Worm (Caenorhabditis elegans) whole organism, L3 larva: Measurements from ENCODE around the gene K11H12.8.

Experiments used
- R02D3.7 ChIP-seq: fragments of 150-350 bp; optimal IDR thresholded peaks from 2 replicates; lab custom pipeline; 2014; ENCODE audit warnings: missing biosample characterization, missing genetic modification characterization
- ZK546.5 ChIP-seq: sonication (generic microtip); optimal IDR thresholded peaks from 2 replicates; lab custom pipeline; 2017; ENCODE audit warnings: missing biosample characterization, missing genetic modification characterization
- aly-2 ChIP-seq: fragments of 150-350 bp; optimal IDR thresholded peaks from 2 replicates; lab custom pipeline; 2014; ENCODE audit warnings: missing biosample characterization, missing genetic modification characterization
- ama-1 ChIP-seq: fragments of 150-350 bp; optimal IDR thresholded peaks from 2 replicates; lab custom pipeline; 2018
- ceh-16 ChIP-seq: sonication (generic microtip); optimal IDR thresholded peaks from 2 replicates; lab custom pipeline; 2017; ENCODE audit warnings: missing biosample characterization, missing genetic modification characterization
- ceh-28 ChIP-seq: fragments of 150-350 bp; optimal IDR thresholded peaks from 2 replicates; lab custom pipeline; 2014; ENCODE audit warnings: missing biosample characterization, missing genetic modification reagents, missing genetic modification characterization
- ceh-82 ChIP-seq: fragments of 150-350 bp; optimal IDR thresholded peaks from 2 replicates; lab custom pipeline; 2014; ENCODE audit warnings: missing biosample characterization, missing genetic modification characterization
- ceh-9 ChIP-seq: sonication (generic microtip); optimal IDR thresholded peaks from 2 replicates; lab custom pipeline; 2018; ENCODE audit warnings: missing biosample characterization, missing genetic modification characterization
- daf-12 ChIP-seq: fragments of 150-350 bp; optimal IDR thresholded peaks from 2 replicates; lab custom pipeline; 2014; ENCODE audit warnings: missing biosample characterization, missing genetic modification reagents, missing genetic modification characterization
- egl-27 ChIP-seq: sonication (generic microtip); optimal IDR thresholded peaks from 4 replicates; lab custom pipeline; 2017; ENCODE audit warnings: missing biosample characterization, missing genetic modification reagents, missing genetic modification characterization
- egl-5 ChIP-seq: fragments of 150-350 bp; optimal IDR thresholded peaks from 2 replicates; lab custom pipeline; 2017; ENCODE audit warnings: missing biosample characterization, missing genetic modification reagents, missing genetic modification characterization, inconsistent platforms
- elt-1 ChIP-seq: fragments of 150-350 bp; optimal IDR thresholded peaks from 2 replicates; lab custom pipeline; 2014; ENCODE audit warnings: missing biosample characterization, missing genetic modification characterization
- elt-2 ChIP-seq: sonication (generic microtip); optimal IDR thresholded peaks from 2 replicates; lab custom pipeline; 2016; ENCODE audit warnings: missing genetic modification reagents, mild to moderate bottlenecking, missing genetic modification characterization, missing compliant biosample characterization
- elt-3 ChIP-seq, 3 experiments: fragments of 150-350 bp in 1 of 3; sonication (generic microtip) in 2 of 3; optimal IDR thresholded peaks; 2 replicates in 2 of 3; 4 replicates in 1 of 3; lab custom pipeline; 2014 to 2017; ENCODE audit warnings: missing biosample characterization in 3 of 3, missing genetic modification characterization in 3 of 3
- eor-1 ChIP-seq, 2 experiments: fragments of 150-350 bp; optimal IDR thresholded peaks; 2 replicates each; lab custom pipeline; 2014 to 2018; ENCODE audit warnings: missing biosample characterization in 2 of 2, missing genetic modification characterization in 2 of 2
- fkh-10 ChIP-seq: sonication (generic microtip); optimal IDR thresholded peaks from 2 replicates; lab custom pipeline; 2017; ENCODE audit warnings: missing biosample characterization, missing genetic modification reagents, missing genetic modification characterization
- fkh-2 ChIP-seq: fragments of 150-350 bp; optimal IDR thresholded peaks from 2 replicates; lab custom pipeline; 2014; ENCODE audit warnings: missing biosample characterization, missing genetic modification reagents, missing genetic modification characterization
- fos-1 ChIP-seq: fragments of 150-350 bp; optimal IDR thresholded peaks from 2 replicates; lab custom pipeline; 2014; ENCODE audit warnings: missing biosample characterization, missing genetic modification characterization
- hmg-11 ChIP-seq: sonication (generic microtip); optimal IDR thresholded peaks from 2 replicates; lab custom pipeline; 2016; ENCODE audit warnings: missing genetic modification characterization, missing compliant biosample characterization
- jun-1 ChIP-seq: fragments of 150-350 bp; optimal IDR thresholded peaks from 2 replicates; lab custom pipeline; 2014; ENCODE audit warnings: missing biosample characterization, missing genetic modification reagents, missing genetic modification characterization
- lin-15B ChIP-seq: fragments of 150-350 bp; optimal IDR thresholded peaks from 2 replicates; lab custom pipeline; 2014; ENCODE audit warnings: missing biosample characterization, missing genetic modification characterization
- lin-39 ChIP-seq: fragments of 150-350 bp; optimal IDR thresholded peaks from 2 replicates; lab custom pipeline; 2018; ENCODE audit warnings: missing biosample characterization, missing genetic modification reagents, missing genetic modification characterization
- mdl-1 ChIP-seq: fragments of 150-350 bp; optimal IDR thresholded peaks from 2 replicates; lab custom pipeline; 2014; ENCODE audit warnings: missing biosample characterization, missing genetic modification characterization
- mml-1 ChIP-seq: fragments of 150-350 bp; sonication (generic microtip); optimal IDR thresholded peaks from 3 replicates; lab custom pipeline; 2014; ENCODE audit warnings: missing biosample characterization, missing genetic modification characterization
- nfya-1 ChIP-seq: sonication (generic microtip); optimal IDR thresholded peaks from 2 replicates; lab custom pipeline; 2017; ENCODE audit warnings: missing genetic modification characterization, mild to moderate bottlenecking, missing compliant biosample characterization, antibody characterized with exemption, moderate library complexity; ENCODE audit not compliant: insufficient read depth
- nhr-11 ChIP-seq: fragments of 150-350 bp; optimal IDR thresholded peaks from 2 replicates; lab custom pipeline; 2014; ENCODE audit warnings: missing biosample characterization, missing genetic modification characterization
- nhr-12 ChIP-seq: fragments of 150-350 bp; optimal IDR thresholded peaks from 2 replicates; lab custom pipeline; 2014; ENCODE audit warnings: missing biosample characterization, missing genetic modification characterization
- nhr-23 ChIP-seq: fragments of 150-350 bp; optimal IDR thresholded peaks from 2 replicates; lab custom pipeline; 2014; ENCODE audit warnings: missing biosample characterization, missing genetic modification reagents, missing genetic modification characterization
- nhr-237 ChIP-seq: fragments of 150-350 bp; optimal IDR thresholded peaks from 2 replicates; lab custom pipeline; 2014; ENCODE audit warnings: missing biosample characterization, missing genetic modification characterization
- nhr-25 ChIP-seq: sonication (generic microtip); optimal IDR thresholded peaks from 2 replicates; lab custom pipeline; 2017; ENCODE audit warnings: missing biosample characterization, missing genetic modification characterization
- nhr-28 ChIP-seq: fragments of 150-350 bp; optimal IDR thresholded peaks from 2 replicates; lab custom pipeline; 2014; ENCODE audit warnings: missing biosample characterization, missing genetic modification characterization
- nhr-43 ChIP-seq: sonication (generic microtip); optimal IDR thresholded peaks from 2 replicates; lab custom pipeline; 2016; ENCODE audit warnings: mild to moderate bottlenecking, missing genetic modification characterization, missing compliant biosample characterization; ENCODE audit not compliant: poor library complexity, severe bottlenecking
- nhr-67 ChIP-seq: fragments of 150-350 bp; optimal IDR thresholded peaks from 2 replicates; lab custom pipeline; 2014; ENCODE audit warnings: missing biosample characterization, missing genetic modification characterization
- nhr-76 ChIP-seq: fragments of 150-350 bp; sonication (generic microtip); optimal IDR thresholded peaks from 5 replicates; lab custom pipeline; 2014; ENCODE audit warnings: missing biosample characterization, missing genetic modification characterization
- nhr-77 ChIP-seq: fragments of 150-350 bp; optimal IDR thresholded peaks from 2 replicates; lab custom pipeline; 2014; ENCODE audit warnings: missing biosample characterization, missing genetic modification characterization
- pha-4 ChIP-seq: fragments of 150-350 bp; optimal IDR thresholded peaks from 2 replicates; lab custom pipeline; 2014; ENCODE audit warnings: missing biosample characterization, missing genetic modification reagents, missing genetic modification characterization
- pqm-1 ChIP-seq: fragments of 150-350 bp; optimal IDR thresholded peaks from 2 replicates; lab custom pipeline; 2017; ENCODE audit warnings: missing biosample characterization, missing genetic modification characterization, inconsistent platforms
- sea-2 ChIP-seq: fragments of 150-350 bp; sonication (generic microtip); optimal IDR thresholded peaks from 4 replicates; lab custom pipeline; 2014; ENCODE audit warnings: missing biosample characterization, missing genetic modification reagents, missing genetic modification characterization
- skn-1 ChIP-seq: fragments of 150-350 bp; optimal IDR thresholded peaks from 2 replicates; lab custom pipeline; 2014; ENCODE audit warnings: missing biosample characterization, missing genetic modification characterization
- snpc-4 ChIP-seq: fragments of 150-350 bp; optimal IDR thresholded peaks from 2 replicates; lab custom pipeline; 2014; ENCODE audit warnings: missing biosample characterization, missing genetic modification characterization
- tbx-2 ChIP-seq: sonication (generic microtip); optimal IDR thresholded peaks from 2 replicates; lab custom pipeline; 2016; ENCODE audit warnings: mild to moderate bottlenecking, missing genetic modification characterization, missing compliant biosample characterization
- unc-39 ChIP-seq: sonication (generic microtip); optimal IDR thresholded peaks from 4 replicates; lab custom pipeline; 2017; ENCODE audit warnings: missing biosample characterization, missing genetic modification characterization
- unc-62 ChIP-seq: fragments of 150-350 bp; sonication (generic microtip); optimal IDR thresholded peaks from 4 replicates; lab custom pipeline; 2014; ENCODE audit warnings: missing biosample characterization, missing genetic modification reagents, missing genetic modification characterization
- zag-1 ChIP-seq: fragments of 150-350 bp; optimal IDR thresholded peaks from 2 replicates; lab custom pipeline; 2014; ENCODE audit warnings: missing biosample characterization, missing genetic modification characterization
- ztf-11 ChIP-seq: fragments of 150-350 bp; optimal IDR thresholded peaks from 2 replicates; lab custom pipeline; 2014; ENCODE audit warnings: missing biosample characterization, missing genetic modification characterization
- ztf-4 ChIP-seq: fragments of 150-350 bp; optimal IDR thresholded peaks from 2 replicates; lab custom pipeline; 2014; ENCODE audit warnings: missing biosample characterization, missing genetic modification characterization

The K11H12.8 gene

DNA sequence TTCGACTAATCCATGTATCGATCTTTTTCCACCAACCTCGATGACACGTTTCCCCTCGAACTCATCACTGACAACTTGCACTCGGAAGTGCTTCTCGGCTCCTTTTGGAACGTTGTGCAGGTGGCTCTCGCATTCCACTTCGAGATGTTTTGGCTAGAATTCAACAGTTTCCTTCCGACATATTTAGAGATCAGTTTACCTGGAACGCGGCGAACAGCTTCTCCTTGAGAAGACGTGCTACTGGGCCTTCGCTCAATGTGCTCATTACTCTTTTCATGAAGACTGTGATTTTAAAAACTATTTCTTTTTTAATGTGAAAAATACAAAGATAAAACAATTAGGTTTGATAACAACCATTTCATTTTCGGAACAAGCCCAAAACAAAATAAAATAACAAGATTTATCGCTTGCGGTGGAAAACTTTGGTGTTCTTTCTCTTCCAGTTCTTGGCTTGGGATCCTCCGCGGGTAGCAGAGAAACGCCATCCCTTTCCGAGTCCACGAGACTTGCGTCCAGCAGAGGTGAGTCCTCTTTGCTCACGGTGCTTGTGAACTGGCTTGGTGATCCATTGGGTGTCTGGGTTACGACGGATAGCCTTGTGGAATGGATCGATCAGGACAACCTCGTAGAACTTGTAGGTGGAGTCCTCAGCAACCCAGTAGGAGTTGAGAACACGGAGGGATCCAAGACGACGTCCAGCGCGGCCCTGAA lies 1.9 kb upstream of the K11H12.8 start, which contains the start of gene K11H12.1:
K11H12.1 (minus strand) TSS at position 284 of the 711 bp plus-strand sequence.
- TF ChIP-seq nhr-43 (tag; lab: Kevin White, UChicago) (peak; percentile 28), fos-1 (tag; lab: Kevin White, UChicago) (no peak), ZK546.5 (no peak), eor-1 (tag; optimal IDR thresholded peaks at IDR 0.05; lab: Kevin White, UChicago) (no peak)
- TF ChIP-seq, all 47 proteins: peak for 1

DNA sequence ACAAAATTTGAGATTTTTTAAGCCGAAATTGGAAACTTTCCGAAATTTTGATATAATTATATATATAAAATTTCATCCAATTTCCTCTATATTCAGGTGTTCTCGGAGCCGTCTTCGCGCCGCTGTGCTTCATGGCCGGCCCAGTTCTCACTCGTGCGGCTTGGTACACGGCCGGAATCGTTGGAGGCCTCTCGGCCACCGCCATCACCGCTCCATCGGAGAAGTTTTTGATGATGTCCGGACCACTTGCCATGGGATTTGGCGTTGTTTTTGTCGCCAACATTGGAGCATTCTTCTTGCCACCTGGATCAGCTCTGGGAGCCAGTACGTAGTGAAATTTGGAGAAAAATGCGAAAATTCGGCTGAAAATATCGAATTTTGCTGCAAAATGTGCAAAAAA lies 1.9 kb downstream of the K11H12.8 start:
- no peak for TF ChIP-seq elt-1 (tag; lab: Kevin White, UChicago)
- TF ChIP-seq snpc-4 (tag; lab: Kevin White, UChicago): no peak
- no peak for TF ChIP-seq ceh-82 (tag; lab: Kevin White, UChicago)
- no peak for TF ChIP-seq lin-39
- TF ChIP-seq unc-39 (tag; lab: Kevin White, UChicago): no peak
- no peak for TF ChIP-seq ceh-16 (tag; lab: Kevin White, UChicago)
- no peak for TF ChIP-seq nhr-43 (tag; lab: Kevin White, UChicago)
- no peak for TF ChIP-seq elt-3 (tag; optimal IDR thresholded peaks at IDR 0.05; lab: Kevin White, UChicago)
- no peak for TF ChIP-seq pqm-1
- TF ChIP-seq egl-5: no peak
- TF ChIP-seq ama-1 (lab: Kevin White, UChicago): no peak
- no peak for TF ChIP-seq ceh-9 (tag; lab: Kevin White, UChicago)
- no peak for TF ChIP-seq fkh-2 (tag; lab: Kevin White, UChicago)
- no peak for TF ChIP-seq tbx-2 (tag; lab: Kevin White, UChicago)
- TF ChIP-seq nfya-1 (tag; lab: Kevin White, UChicago): no peak
- no peak for TF ChIP-seq pha-4 (tag; lab: Kevin White, UChicago)
- TF ChIP-seq skn-1 (tag; lab: Kevin White, UChicago): no peak
- no peak for TF ChIP-seq nhr-28
- TF ChIP-seq unc-62: no peak
- no peak for TF ChIP-seq aly-2
- TF ChIP-seq, all 47 proteins: peak for 0

DNA sequence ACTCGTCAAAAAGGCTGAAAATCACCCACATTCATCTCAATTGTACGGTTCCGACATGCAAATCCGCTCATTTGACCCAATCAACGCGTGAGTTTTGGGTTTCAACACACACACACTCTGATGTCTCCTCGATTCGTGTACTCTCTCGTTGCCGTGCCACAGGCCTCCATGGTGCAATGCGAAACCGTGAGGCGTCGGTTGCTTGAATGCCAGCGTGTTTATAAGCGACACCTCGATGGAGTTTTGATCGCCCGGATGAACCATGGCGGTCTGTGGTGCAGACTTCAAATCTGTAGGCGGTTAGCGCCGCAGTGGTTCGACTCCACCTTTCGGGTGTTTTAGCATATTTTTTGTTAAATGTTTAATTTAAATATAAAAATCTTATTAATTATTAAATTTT lies 2.7 kb downstream of the K11H12.8 start:
- TF ChIP-seq ama-1 (lab: Kevin White, UChicago) (peak; percentile 76), nhr-67 (tag; lab: Kevin White, UChicago) (no peak), mdl-1 (tag; lab: Kevin White, UChicago) (no peak), ztf-11 (tag; lab: Kevin White, UChicago) (no peak), nhr-11 (tag; lab: Kevin White, UChicago) (no peak), eor-1 (tag; optimal IDR thresholded peaks at IDR 0.05; lab: Kevin White, UChicago) (no peak), elt-3 (tag; optimal IDR thresholded peaks at IDR 0.05; lab: Kevin White, UChicago) (no peak), tbx-2 (tag; lab: Kevin White, UChicago) (no peak), lin-15B (tag; lab: Kevin White, UChicago) (peak; percentile 45), hmg-11 (tag; lab: Kevin White, UChicago) (no peak), mml-1 (tag; lab: Kevin White, UChicago) (no peak), R02D3.7 (peak; percentile 40), nhr-76 (tag; lab: Kevin White, UChicago) (no peak), ceh-28 (tag; lab: Kevin White, UChicago) (no peak), nhr-77 (tag; lab: Kevin White, UChicago) (no peak), ztf-4 (tag; lab: Kevin White, UChicago) (no peak), pqm-1 (no peak), pha-4 (tag; lab: Kevin White, UChicago) (peak; percentile 13), nhr-23 (tag; lab: Kevin White, UChicago) (peak; percentile 5), elt-1 (tag; lab: Kevin White, UChicago) (no peak), nhr-25 (tag; lab: Kevin White, UChicago) (no peak), snpc-4 (tag; lab: Kevin White, UChicago) (peak; percentile 98), fos-1 (tag; lab: Kevin White, UChicago) (no peak), ceh-9 (tag; lab: Kevin White, UChicago) (no peak), egl-27 (tag; lab: Kevin White, UChicago) (no peak), sea-2 (no peak), ceh-16 (tag; lab: Kevin White, UChicago) (no peak), fkh-10 (no peak), daf-12 (tag; lab: Kevin White, UChicago) (no peak), nhr-43 (tag; lab: Kevin White, UChicago) (no peak), jun-1 (tag; lab: Kevin White, UChicago) (no peak), elt-2 (peak; percentile 22), lin-39 (peak; percentile 65), aly-2 (no peak), nhr-12 (no peak), egl-5 (no peak), zag-1 (tag; lab: Kevin White, UChicago) (no peak), unc-39 (tag; lab: Kevin White, UChicago) (no peak), ZK546.5 (no peak), skn-1 (tag; lab: Kevin White, UChicago) (peak; percentile 40), unc-62 (no peak), nhr-28 (no peak), nhr-237 (no peak), ceh-82 (tag; lab: Kevin White, UChicago) (no peak)
